Fruit fly (Drosophila melanogaster) S2 (cell line): Measurements from ENCODE around the gene Pcif1.

Experiments
- CG8478 ChIP-seq: fragments of >200 bp; optimal IDR thresholded peaks from 2 replicates; lab custom pipeline; 2018
- CTCF ChIP-seq, 2 experiments: fragments of >200 bp; optimal IDR thresholded peaks; 2 replicates each; lab custom pipeline; 2018

The Pcif1 gene

dm6 chr3L:20796757-20797156 is 10.8 kb upstream of the Pcif1 start:
- TF ChIP-seq CG8478 (lab: Kevin White, UChicago), result no peak
- TF ChIP-seq CTCF (optimal IDR thresholded peaks at IDR 0.05; lab: Kevin White, UChicago), result no peak

DNA sequence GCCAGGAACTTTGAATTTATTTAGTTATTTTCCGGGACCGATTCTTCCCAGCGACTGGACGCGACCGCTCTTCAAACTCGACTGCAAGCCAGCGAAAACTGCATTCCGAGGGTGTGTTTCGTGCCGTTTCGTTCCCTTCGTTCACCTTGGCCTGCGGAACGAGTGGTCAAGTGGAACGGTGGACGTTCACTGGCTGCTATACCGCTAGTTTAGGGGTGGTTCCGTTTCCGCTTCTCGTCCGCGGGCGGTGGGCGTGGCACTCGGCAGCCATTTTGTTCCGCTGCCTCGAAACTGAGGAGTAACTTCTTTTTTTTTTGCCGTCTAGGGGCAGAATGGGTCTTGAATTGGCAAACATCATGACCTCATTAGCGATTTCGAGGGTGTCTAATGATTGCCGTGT is 6.7 kb upstream of the Pcif1 start, which contains the start of gene Six4:
TSS of gene Six4 (minus strand) at position 85 of the 400 bp plus-strand sequence.
- TF ChIP-seq CG8478 (lab: Kevin White, UChicago), result no peak
- no peak for TF ChIP-seq CTCF (optimal IDR thresholded peaks at IDR 0.05; lab: Kevin White, UChicago)

- TF ChIP-seq CG8478 (lab: Kevin White, UChicago), result no peak
Measured at dm6 chr3L:20789299-20789698, 3.3 kb upstream of the Pcif1 start.

DNA sequence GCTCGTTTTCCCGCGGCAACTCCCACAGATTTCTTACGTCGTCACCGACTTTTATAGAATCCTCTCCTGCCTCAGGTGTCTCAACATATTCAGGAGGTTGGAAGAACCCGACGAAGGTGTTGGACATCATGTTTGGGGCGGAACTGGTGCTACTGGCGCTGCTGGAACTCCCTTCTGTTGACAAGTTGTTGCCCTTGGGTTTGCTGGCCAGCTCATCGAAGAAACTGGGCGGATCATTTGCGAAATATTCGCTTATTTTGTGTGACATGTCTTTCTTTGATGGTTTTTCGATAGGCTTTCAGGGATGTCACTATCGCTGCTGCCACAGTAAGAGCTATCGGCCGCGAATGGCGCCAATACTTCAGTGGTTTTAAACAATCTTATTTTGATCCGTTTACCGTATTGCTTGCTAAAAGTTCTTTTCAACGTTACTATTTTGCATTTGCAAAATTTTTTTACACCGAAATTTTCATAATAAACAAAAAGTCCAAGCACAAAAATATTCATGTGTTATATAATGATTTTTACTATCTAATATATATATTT is 1.9 kb upstream of the Pcif1 start, which contains the start of gene CG11396:
TSS of gene CG11396 (minus strand) at position 303 of the 546 bp plus-strand sequence.
- TF ChIP-seq CG8478 (lab: Kevin White, UChicago), result no peak
- TF ChIP-seq CTCF (optimal IDR thresholded peaks at IDR 0.05; lab: Kevin White, UChicago), result no peak

- TF ChIP-seq CTCF (optimal IDR thresholded peaks at IDR 0.05; lab: Kevin White, UChicago) (no peak), CG8478 (lab: Kevin White, UChicago) (no peak)
Measured at dm6 chr3L:20784812-20785671, 955 bp downstream of the Pcif1 start.

dm6 chr3L:20784394-20784793 is 1.6 kb downstream of the Pcif1 start:
- TF ChIP-seq CTCF (optimal IDR thresholded peaks at IDR 0.05; lab: Kevin White, UChicago), result no peak
- no peak for TF ChIP-seq CG8478 (lab: Kevin White, UChicago)

- TF ChIP-seq CG8478 (lab: Kevin White, UChicago), result no peak
- TF ChIP-seq CTCF (optimal IDR thresholded peaks at IDR 0.05; lab: Kevin White, UChicago), result no peak
Measured at dm6 chr3L:20778224-20779063, 7.6 kb downstream of the Pcif1 start, which contains the start of the genes Pex16 and Pex14. Gene Pex16, minus strand, starts transcription at chr3L:20778264. Gene Pex14, plus strand, starts transcription at chr3L:20778799.

- TF ChIP-seq CG8478 (lab: Kevin White, UChicago), result no peak
- no peak for TF ChIP-seq CTCF (optimal IDR thresholded peaks at IDR 0.05; lab: Kevin White, UChicago)
Measured at dm6 chr3L:20777496-20777895, 8.5 kb downstream of the Pcif1 start.

DNA sequence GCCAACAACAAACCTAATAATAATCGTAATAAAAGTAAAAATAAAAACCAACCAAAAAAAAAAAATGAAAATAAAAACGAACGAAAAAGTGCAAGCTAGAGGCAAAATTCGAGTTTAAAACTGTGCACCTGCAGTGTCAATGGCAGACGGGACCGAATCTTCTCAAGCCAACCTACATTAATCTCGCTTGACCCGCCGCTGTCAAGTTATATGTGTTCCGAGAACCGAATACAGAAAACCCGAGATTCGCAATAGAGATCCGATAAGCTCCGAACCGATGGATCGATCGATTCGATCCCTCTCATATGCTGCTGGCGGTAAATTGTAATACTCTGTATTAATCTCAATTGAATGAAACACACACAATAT is 13.4 kb downstream of the Pcif1 start:
- TF ChIP-seq CG8478 (lab: Kevin White, UChicago) (no peak), CTCF (optimal IDR thresholded peaks at IDR 0.05; lab: Kevin White, UChicago) (no peak)

DNA sequence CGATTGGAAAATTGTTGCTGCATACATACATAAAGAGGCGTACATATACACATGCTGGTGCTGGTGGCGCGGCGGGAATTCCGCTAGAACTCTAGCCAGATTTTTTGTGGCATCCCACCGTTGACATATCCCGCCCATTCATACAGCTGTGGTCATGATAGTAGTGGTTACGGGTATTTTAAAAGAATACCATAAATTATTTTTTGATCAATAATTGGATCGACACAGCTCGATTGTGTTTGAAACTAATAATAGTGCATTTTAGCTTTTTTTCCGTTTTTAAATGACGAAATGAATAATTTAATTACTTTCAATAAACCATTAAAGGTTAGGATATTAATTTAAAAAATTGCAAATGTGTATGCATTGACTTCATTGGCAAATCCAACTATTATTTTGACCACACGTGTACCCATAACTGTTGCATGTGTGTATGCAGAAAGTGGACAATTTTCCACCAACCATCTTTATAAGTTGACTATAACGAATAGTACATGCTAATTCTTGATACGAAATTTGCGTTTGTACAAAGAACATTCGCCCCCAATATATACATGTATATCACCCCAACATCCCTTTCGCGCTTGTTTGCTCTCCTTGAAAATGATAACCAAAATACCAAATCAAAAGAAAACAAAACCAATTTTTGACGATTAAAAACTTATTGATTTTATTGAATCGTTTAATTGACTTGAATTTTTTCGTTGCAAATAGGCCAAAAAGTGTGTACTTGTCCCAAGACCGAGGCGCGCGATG is 13.9 kb downstream of the Pcif1 start:
- TF ChIP-seq CG8478 (lab: Kevin White, UChicago) (no peak), CTCF (optimal IDR thresholded peaks at IDR 0.05; lab: Kevin White, UChicago) (no peak)

DNA sequence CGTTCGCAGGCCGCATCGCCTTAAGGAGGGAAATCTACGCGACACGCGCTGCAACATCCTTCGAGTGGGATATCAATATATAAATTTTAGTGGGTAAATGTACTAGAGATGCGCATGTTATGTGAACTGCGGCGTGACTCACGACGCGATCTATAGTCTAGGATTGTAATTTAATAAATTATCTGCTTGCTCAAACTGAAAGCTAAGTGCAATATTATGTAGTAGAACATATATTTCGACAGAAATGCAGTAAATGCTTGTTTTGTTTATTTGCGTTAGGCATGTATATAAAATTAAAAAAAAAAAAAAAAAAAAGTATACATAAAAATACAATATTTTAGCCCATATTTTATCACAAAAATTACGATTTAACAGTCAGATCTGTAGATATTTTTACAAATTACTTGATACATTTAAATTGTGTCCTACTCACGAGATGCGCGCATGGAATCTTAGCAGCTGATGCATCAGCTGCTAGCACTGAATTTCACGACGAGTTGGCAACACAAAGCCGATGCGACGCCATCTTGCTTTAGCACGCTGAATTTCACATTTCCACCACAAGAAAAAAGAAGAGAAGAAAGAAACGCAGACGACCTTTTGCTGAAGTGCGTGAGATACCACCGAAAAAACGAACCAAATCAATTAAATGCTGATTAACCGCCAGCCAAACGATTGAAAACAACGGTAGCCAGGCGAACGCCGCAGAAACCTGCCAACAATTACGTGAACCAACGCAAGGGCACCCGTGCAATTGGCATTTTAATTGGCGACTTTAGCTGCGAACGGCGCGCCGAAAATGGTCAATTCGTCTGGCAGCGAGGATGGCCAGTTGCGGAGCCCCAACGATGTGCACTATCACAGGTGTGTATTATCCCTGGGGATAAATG is 14.8 kb downstream of the Pcif1 start, which contains the start of the genes CG4042 and Pitslre:
TSS of gene CG4042 (minus strand) at position 507 of the 890 bp plus-strand sequence.
TSS of gene Pitslre (plus strand) at position 528 of the 890 bp plus-strand sequence.
- TF ChIP-seq CG8478 (lab: Kevin White, UChicago) (no peak), CTCF (optimal IDR thresholded peaks at IDR 0.05; lab: Kevin White, UChicago) (no peak)

dm6 chr3L:20769350-20769749 is 16.6 kb downstream of the Pcif1 start, which contains the start of the genes CG4074 and CG4186:
Gene CG4074, minus strand, starts transcription at chr3L:20769500.
Gene CG4186, plus strand, starts transcription at chr3L:20769586.
- TF ChIP-seq CG8478 (lab: Kevin White, UChicago) (no peak), CTCF (optimal IDR thresholded peaks at IDR 0.05; lab: Kevin White, UChicago) (peak in 1 of 2 experiments; percentile 9)

dm6 chr3L:20767227-20767626 is 18.8 kb downstream of the Pcif1 start:
- TF ChIP-seq CTCF (optimal IDR thresholded peaks at IDR 0.05; lab: Kevin White, UChicago) (no peak), CG8478 (lab: Kevin White, UChicago) (no peak)
